Fruit fly (Drosophila melanogaster) whole organism, prepupa: ENCODE results near the gene CG16734.

Experiments
- CG11294 ChIP-seq: fragments of 200-800 bp; sonication (Bioruptor generic); IDR thresholded peaks from 2 replicates; pipeline ENCODE4 v1.3.6; 2022; ENCODE audit warnings: missing biosample characterization, missing genetic modification characterization
- CG7368 ChIP-seq: fragments of 200-800 bp; sonication (Bioruptor generic); optimal IDR thresholded peaks from 3 replicates; lab custom pipeline; 2016; ENCODE audit warnings: missing biosample characterization, missing genetic modification characterization
- Met ChIP-seq: fragments of 200-800 bp; sonication (Bioruptor generic); optimal IDR thresholded peaks from 3 replicates; lab custom pipeline; 2016; ENCODE audit warnings: missing biosample characterization, missing genetic modification characterization
- OdsH ChIP-seq: fragments of 200-800 bp; sonication (Bioruptor generic); optimal IDR thresholded peaks from 3 replicates; lab custom pipeline; 2016; ENCODE audit warnings: missing biosample characterization, missing genetic modification characterization
- Sox102F ChIP-seq: fragments of 200-800 bp; sonication (Bioruptor generic); optimal IDR thresholded peaks from 2 replicates; lab custom pipeline; 2016; ENCODE audit warnings: missing biosample characterization, mild to moderate bottlenecking, missing genetic modification characterization
- eg ChIP-seq: fragments of 200-800 bp; sonication (Bioruptor generic); IDR thresholded peaks from 3 replicates; pipeline ENCODE4 v1.3.6; 2022; ENCODE audit warnings: missing biosample characterization, missing genetic modification characterization

DNA sequence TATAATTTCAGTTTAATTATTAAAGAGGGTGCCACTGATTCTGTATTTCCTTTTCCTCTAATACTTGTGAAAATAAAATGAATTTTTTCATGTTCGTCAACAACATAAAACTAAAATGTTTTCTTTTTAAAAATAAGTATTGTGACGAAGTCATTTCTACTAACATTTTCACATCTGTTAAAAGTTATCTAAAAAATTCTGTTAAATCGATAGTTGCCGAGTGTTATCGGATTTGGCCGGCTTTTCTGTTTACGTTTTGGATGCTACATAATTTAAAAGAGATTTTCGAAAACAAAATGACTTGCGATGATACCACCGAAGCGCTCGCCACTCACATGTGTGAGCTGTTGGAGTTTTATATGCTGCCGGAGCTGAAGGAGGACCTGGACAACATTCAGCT, at the start of gene CG16734:
- TF ChIP-seq OdsH (GFP tag; lab: Kevin White, UChicago) (no peak), CG7368 (GFP tag; lab: Kevin White, UChicago) (no peak), eg (GFP tag; lab: Robert Waterston, UW) (no peak), CG11294 (GFP tag; lab: Robert Waterston, UW) (no peak), Sox102F (GFP tag; lab: Kevin White, UChicago) (no peak), Met (no peak)
